Fruit fly (Drosophila melanogaster) whole organism, adult: Measurements from ENCODE around the gene nesd.

Experiments
- CG11617 ChIP-seq: fragments of 200-800 bp; sonication (Bioruptor generic); optimal IDR thresholded peaks from 2 replicates; lab custom pipeline; 2017; ENCODE audit warnings: mild to moderate bottlenecking, missing biosample characterization, missing genetic modification reagents, missing genetic modification characterization
- CG12768 ChIP-seq: fragments of 200-800 bp; sonication (Bioruptor generic); optimal IDR thresholded peaks from 2 replicates; lab custom pipeline; 2017; ENCODE audit warnings: missing biosample characterization, missing genetic modification characterization, mild to moderate bottlenecking, moderate library complexity, missing genetic modification reagents
- CG14711 ChIP-seq: fragments of 200-800 bp; sonication (Bioruptor generic); optimal IDR thresholded peaks from 2 replicates; lab custom pipeline; 2018; ENCODE audit warnings: missing biosample characterization, mild to moderate bottlenecking, missing genetic modification characterization, moderate library complexity
- CG1620 ChIP-seq: fragments of 200-800 bp; sonication (Bioruptor generic); optimal IDR thresholded peaks from 2 replicates; lab custom pipeline; 2016; ENCODE audit warnings: missing biosample characterization, missing genetic modification characterization
- CG33017 ChIP-seq: fragments of 200-800 bp; sonication (Bioruptor generic); optimal IDR thresholded peaks from 2 replicates; lab custom pipeline; 2018; ENCODE audit warnings: missing biosample characterization, mild to moderate bottlenecking, missing genetic modification characterization, moderate library complexity
- CG5204 ChIP-seq: fragments of 200-800 bp; sonication (Bioruptor generic); optimal IDR thresholded peaks from 2 replicates; lab custom pipeline; 2016; ENCODE audit warnings: missing biosample characterization, missing genetic modification characterization
- CG7045 ChIP-seq: fragments of 200-800 bp; sonication (Bioruptor generic); optimal IDR thresholded peaks from 2 replicates; lab custom pipeline; 2017; ENCODE audit warnings: missing biosample characterization, mild to moderate bottlenecking, missing genetic modification characterization
- CG7101 ChIP-seq: fragments of 200-800 bp; sonication (Bioruptor generic); optimal IDR thresholded peaks from 2 replicates; lab custom pipeline; 2018; ENCODE audit warnings: missing biosample characterization, mild to moderate bottlenecking, missing genetic modification characterization, moderate library complexity
- Clk ChIP-seq: fragments of 200-800 bp; sonication (Bioruptor generic); optimal IDR thresholded peaks from 2 replicates; lab custom pipeline; 2017; ENCODE audit warnings: missing biosample characterization, missing genetic modification characterization
- Crg-1 ChIP-seq: fragments of 200-800 bp; sonication (Bioruptor generic); optimal IDR thresholded peaks from 2 replicates; lab custom pipeline; 2016; ENCODE audit warnings: missing biosample characterization, missing genetic modification characterization
- Hr96 ChIP-seq: fragments of 200-800 bp; sonication (Bioruptor generic); optimal IDR thresholded peaks from 2 replicates; lab custom pipeline; 2016; ENCODE audit warnings: missing biosample characterization, missing genetic modification characterization
- Mnt ChIP-seq: fragments of 200-800 bp; sonication (Bioruptor generic); optimal IDR thresholded peaks from 2 replicates; lab custom pipeline; 2016; ENCODE audit warnings: missing biosample characterization, mild to moderate bottlenecking, missing genetic modification characterization
- bab1 ChIP-seq: fragments of 200-800 bp; sonication (Bioruptor generic); optimal IDR thresholded peaks from 3 replicates; lab custom pipeline; 2019; ENCODE audit warnings: missing biosample characterization, mild to moderate bottlenecking, missing genetic modification characterization, moderate library complexity
- cic ChIP-seq: fragments of 200-800 bp; sonication (Bioruptor generic); optimal IDR thresholded peaks from 2 replicates; lab custom pipeline; 2017; ENCODE audit warnings: missing biosample characterization, mild to moderate bottlenecking, missing genetic modification characterization, moderate library complexity
- cnc ChIP-seq, 2 experiments: fragments of >200 bp; optimal IDR thresholded peaks; 2 replicates each; lab custom pipeline; 2017
- kay ChIP-seq: fragments of 200-800 bp; sonication (Bioruptor generic); peaks from one replicate; lab custom pipeline; 2016; ENCODE audit warnings: missing biosample characterization, missing genetic modification characterization, borderline replicate concordance
- ovo ChIP-seq: fragments of 200-800 bp; sonication (Bioruptor generic); optimal IDR thresholded peaks from 2 replicates; lab custom pipeline; 2016; ENCODE audit warnings: missing biosample characterization, missing genetic modification characterization
- pad ChIP-seq: fragments of 200-800 bp; sonication (Bioruptor generic); optimal IDR thresholded peaks from 3 replicates; lab custom pipeline; 2017; ENCODE audit warnings: missing biosample characterization, missing genetic modification characterization, mild to moderate bottlenecking, moderate library complexity, missing genetic modification reagents
- tj ChIP-seq: fragments of 200-800 bp; sonication (Bioruptor generic); optimal IDR thresholded peaks from 3 replicates; lab custom pipeline; 2017; ENCODE audit warnings: missing biosample characterization, mild to moderate bottlenecking, missing genetic modification characterization, moderate library complexity
- toe ChIP-seq: fragments of 200-800 bp; sonication (Bioruptor generic); optimal IDR thresholded peaks from 2 replicates; lab custom pipeline; 2016; ENCODE audit warnings: missing biosample characterization, missing genetic modification characterization

The nesd gene

DNA sequence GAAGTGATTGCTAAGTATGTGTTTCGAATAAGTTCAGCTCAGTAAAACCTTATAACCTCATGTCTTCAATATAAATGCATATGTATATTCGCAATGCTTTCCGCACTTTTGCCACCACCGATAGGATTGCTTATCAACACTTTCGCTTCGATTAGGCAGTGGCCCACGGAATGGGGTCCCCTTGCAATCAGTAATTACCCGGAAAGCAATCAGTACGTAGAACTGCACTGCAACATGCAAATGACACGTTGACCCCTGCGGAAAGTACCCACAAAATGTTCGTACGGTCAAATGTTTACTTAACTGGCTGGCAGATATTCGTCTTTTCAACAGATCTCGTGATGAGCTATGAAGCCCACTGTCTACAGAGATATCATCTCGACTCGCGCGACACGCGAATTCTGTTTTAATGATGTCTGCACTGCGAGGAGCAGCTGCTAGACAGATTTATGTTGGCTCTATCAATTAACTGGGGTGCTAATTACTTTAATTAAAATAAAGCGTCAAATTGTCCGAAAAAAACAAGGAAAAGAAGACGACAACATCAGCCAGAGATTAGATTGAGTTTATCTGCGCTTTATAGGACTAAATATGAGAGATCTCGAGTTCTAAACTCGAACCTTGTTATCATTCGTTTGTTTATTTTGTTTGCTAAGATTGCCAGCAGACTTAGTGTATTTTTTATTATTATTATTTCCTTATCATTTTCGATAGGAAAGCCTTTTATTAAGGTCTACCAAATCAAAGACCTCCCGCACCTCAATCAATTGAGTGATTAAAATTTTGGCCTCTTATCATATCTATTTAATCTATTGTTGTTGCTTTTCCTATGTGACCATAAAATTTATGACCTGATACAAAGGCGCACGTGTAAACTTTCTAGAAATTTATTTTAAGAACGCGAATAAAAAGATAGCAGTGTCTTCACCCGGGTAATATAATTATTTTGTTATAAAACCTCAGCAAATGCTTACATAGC is 16.1 kb upstream of the nesd start:
- TF ChIP-seq Mnt (GFP tag; lab: Kevin White, UChicago) (no peak), ovo (GFP tag; lab: Kevin White, UChicago) (no peak), CG11617 (GFP tag; lab: Kevin White, UChicago) (no peak), CG5204 (GFP tag; lab: Kevin White, UChicago) (no peak), Clk (GFP tag; lab: Kevin White, UChicago) (no peak), kay (GFP tag; lab: Kevin White, UChicago) (peak; percentile 95), cnc (optimal IDR thresholded peaks at IDR 0.05; lab: Kevin White, UChicago) (no peak)

DNA sequence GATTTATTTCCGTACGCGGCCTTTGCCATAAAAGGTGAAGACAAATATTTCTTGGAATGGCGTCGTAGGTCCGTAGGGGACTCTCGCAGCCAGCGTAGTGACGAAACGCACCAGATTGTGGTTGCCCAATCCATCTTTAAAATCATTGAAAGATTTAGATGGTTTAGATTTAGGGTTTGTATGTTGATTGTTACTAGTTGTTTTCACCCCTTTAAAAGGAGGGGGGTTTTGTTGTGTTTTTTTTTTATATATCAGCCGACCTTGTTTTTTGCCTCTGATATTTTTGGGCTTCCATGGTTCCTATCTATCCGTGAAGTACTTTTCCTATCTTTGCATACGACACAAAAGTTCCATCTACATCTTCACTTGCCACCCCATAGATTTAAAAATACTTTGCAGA is 14.9 kb upstream of the nesd start:
- TF ChIP-seq cic (GFP tag; lab: Kevin White, UChicago): no peak
- TF ChIP-seq CG11617 (GFP tag; lab: Kevin White, UChicago): peak; percentile 50
- no peak for TF ChIP-seq Mnt (GFP tag; lab: Kevin White, UChicago)
- TF ChIP-seq CG1620 (GFP tag; lab: Kevin White, UChicago): no peak
- peak; percentile 60 for TF ChIP-seq Hr96 (GFP tag; lab: Kevin White, UChicago)
- no peak for TF ChIP-seq bab1 (GFP tag; lab: Kevin White, UChicago)
- no peak for TF ChIP-seq ovo (GFP tag; lab: Kevin White, UChicago)
- TF ChIP-seq CG12768 (GFP tag; lab: Kevin White, UChicago): peak; percentile 14
- TF ChIP-seq Clk (GFP tag; lab: Kevin White, UChicago): peak; percentile 8
- peak; percentile 44 for TF ChIP-seq CG7101 (tag; lab: Kevin White, UChicago)
- TF ChIP-seq CG7045 (GFP tag; lab: Kevin White, UChicago): no peak

DNA sequence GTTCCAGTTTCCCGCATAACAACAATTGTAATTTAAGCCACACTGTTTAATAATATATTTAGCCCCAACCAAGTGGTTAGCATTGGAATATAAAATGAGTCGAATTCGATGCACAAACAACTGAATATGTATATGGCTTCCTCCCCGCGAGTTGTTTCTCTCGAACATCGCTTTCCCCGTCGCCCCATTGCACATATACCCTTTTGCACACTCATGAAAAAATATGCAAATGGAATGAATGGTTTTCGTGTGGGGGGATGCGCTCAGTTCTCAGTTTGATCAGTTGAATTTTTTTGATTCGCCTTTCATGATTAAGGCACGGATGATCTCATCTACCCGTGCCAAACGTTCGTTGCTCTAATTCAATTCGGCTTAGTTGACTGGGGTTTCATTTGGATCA is 13.0 kb upstream of the nesd start:
- no peak for TF ChIP-seq pad (GFP tag; lab: Kevin White, UChicago)
- no peak for TF ChIP-seq Clk (GFP tag; lab: Kevin White, UChicago)
- no peak for TF ChIP-seq CG7101 (tag; lab: Kevin White, UChicago)
- TF ChIP-seq CG7045 (GFP tag; lab: Kevin White, UChicago): no peak
- peak; percentile 17 for TF ChIP-seq CG12768 (GFP tag; lab: Kevin White, UChicago)
- no peak for TF ChIP-seq Mnt (GFP tag; lab: Kevin White, UChicago)
- TF ChIP-seq CG33017 (tag; lab: Kevin White, UChicago): no peak
- no peak for TF ChIP-seq ovo (GFP tag; lab: Kevin White, UChicago)
- peak; percentile 72 for TF ChIP-seq kay (GFP tag; lab: Kevin White, UChicago)
- TF ChIP-seq tj (GFP tag; lab: Kevin White, UChicago): peak; percentile 55
- TF ChIP-seq CG14711 (tag; lab: Kevin White, UChicago): no peak

DNA sequence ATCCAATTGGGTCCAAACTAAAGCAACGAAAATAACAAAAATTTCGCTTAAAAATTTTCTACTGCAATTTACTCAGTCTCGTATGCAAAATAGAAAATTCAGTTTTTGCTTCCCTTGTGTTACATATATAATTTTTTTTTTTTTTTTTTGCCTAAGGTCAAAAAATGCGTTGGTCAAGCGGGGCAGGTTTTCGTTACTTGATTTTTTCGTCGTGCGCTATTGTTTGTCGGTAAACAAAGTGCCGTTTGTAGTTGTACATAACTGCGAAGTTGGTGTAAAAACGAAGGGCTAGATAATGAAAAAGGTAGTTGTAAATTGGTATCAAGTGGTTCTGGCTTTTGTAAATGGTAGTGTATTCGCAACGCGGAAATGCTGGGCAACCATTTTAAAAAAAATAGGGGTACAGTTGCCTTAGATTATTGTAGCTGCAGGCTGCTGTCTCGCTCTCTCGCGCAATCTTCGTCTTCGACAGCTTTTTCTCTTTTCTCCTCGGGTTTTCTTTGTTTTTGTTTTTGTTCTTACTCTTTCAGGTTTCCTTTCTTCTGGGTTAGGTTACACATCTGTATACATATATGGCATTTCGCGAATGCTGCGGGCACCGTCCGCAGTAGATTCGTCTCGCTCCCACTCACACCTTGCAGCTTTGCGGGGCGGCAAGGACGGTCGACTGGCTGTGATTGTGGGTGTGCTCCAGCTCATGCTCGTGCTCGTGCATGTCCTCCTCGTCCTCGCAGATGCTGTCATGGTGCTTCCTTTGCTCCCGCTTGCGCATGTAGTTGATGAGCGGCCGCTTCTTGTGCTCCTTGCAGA is 11.4 kb upstream of the nesd start:
- TF ChIP-seq CG1620 (GFP tag; lab: Kevin White, UChicago) (no peak), ovo (GFP tag; lab: Kevin White, UChicago) (peak; percentile 39), CG12768 (GFP tag; lab: Kevin White, UChicago) (no peak), CG14711 (tag; lab: Kevin White, UChicago) (no peak), CG7101 (tag; lab: Kevin White, UChicago) (no peak)

DNA sequence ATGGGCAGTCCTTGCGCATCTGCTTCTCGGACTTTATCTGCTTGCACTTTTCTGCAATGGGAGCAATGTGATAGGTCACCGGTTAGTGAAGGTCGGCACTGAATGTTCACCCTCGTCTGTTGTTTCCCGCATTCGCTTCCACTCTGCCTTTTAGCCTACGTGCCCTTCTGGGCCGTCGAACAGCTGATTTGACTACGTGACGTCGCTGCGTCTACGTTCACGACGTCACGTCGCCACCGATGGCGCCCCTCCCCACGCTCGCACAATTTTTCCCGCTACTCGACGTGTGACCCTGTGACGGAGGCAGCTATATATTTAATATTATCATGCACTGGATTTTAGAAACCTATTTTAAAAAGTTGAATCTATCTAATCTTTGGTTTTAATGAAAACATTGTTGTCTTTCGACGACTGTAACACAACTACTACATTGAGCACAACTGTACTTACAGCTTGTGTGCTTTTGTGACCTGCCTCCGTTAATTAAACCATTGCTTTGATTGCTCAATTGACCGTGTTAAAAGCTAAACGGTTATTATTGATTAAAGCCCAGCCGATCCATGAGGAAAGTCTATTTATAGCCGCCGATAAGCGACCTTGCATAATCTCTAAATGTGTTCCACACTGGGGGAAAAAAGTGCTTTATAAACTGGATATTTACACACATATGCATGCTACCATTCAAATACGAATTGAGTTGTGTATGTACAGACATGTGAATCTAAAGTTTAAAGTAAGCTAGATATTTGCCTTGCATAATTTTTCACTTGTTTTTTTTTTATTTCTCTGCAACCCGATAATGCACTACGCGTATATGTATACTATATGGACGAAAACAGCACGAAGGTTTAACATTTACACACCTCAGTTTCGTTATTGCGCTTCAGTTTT is 10.6 kb upstream of the nesd start:
- TF ChIP-seq Clk (GFP tag; lab: Kevin White, UChicago) (peak; percentile 42), CG11617 (GFP tag; lab: Kevin White, UChicago) (peak; percentile 10), CG1620 (GFP tag; lab: Kevin White, UChicago) (no peak), bab1 (GFP tag; lab: Kevin White, UChicago) (no peak), ovo (GFP tag; lab: Kevin White, UChicago) (no peak), CG5204 (GFP tag; lab: Kevin White, UChicago) (no peak), pad (GFP tag; lab: Kevin White, UChicago) (peak; percentile 77), Hr96 (GFP tag; lab: Kevin White, UChicago) (no peak), CG33017 (tag; lab: Kevin White, UChicago) (peak; percentile 47), toe (GFP tag; lab: Kevin White, UChicago) (peak; percentile 7), cic (GFP tag; lab: Kevin White, UChicago) (no peak), CG14711 (tag; lab: Kevin White, UChicago) (peak; percentile 48), tj (GFP tag; lab: Kevin White, UChicago) (peak; percentile 93), CG7101 (tag; lab: Kevin White, UChicago) (peak; percentile 58), CG7045 (GFP tag; lab: Kevin White, UChicago) (peak; percentile 12), kay (GFP tag; lab: Kevin White, UChicago) (peak; percentile 60), Mnt (GFP tag; lab: Kevin White, UChicago) (no peak), CG12768 (GFP tag; lab: Kevin White, UChicago) (no peak), Crg-1 (no peak), cnc (optimal IDR thresholded peaks at IDR 0.05; lab: Kevin White, UChicago) (no peak)
